Fruit fly (Drosophila melanogaster): ENCODE measurements around the gene CG7884.

- no peak for TF ChIP-seq CG4328 (GFP tag; optimal IDR thresholded peaks at IDR 0.05)
- no peak for TF ChIP-seq corto (GFP tag; optimal IDR thresholded peaks at IDR 0.05)
- TF ChIP-seq Oaz (GFP tag; IDR thresholded peaks at IDR 0.05): no peak
- TF ChIP-seq CG10366 (GFP tag; IDR thresholded peaks at IDR 0.05): no peak
- TF ChIP-seq CG8765 (GFP tag; IDR thresholded peaks at IDR 0.05): no peak
- TF ChIP-seq kay (GFP tag; optimal IDR thresholded peaks at IDR 0.05): no peak
- TF ChIP-seq stwl (tag; optimal IDR thresholded peaks at IDR 0.05): no peak
- no peak for TF ChIP-seq unpg (GFP tag; optimal IDR thresholded peaks at IDR 0.05)
- TF ChIP-seq Jarid2 (GFP tag; optimal IDR thresholded peaks at IDR 0.05): no peak
Measured at dm6 chrX:19172955-19173354, 47.5 kb upstream of the CG7884 start.

All from whole organism, embryonic.